Fruit fly (Drosophila melanogaster) whole organism, embryonic: ENCODE data around the gene CG15891.

ENCODE experiments used
- Aef1 ChIP-seq: fragments of 200-800 bp; sonication (Bioruptor generic); IDR thresholded peaks from 3 replicates; pipeline ENCODE4 v1.3.6; 2022; ENCODE audit warnings: missing biosample characterization, missing genetic modification characterization
- CG10366 ChIP-seq: fragments of 200-800 bp; sonication (Bioruptor generic); IDR thresholded peaks from 2 replicates; pipeline ENCODE4 v1.3.6; 2022; ENCODE audit warnings: missing biosample characterization, missing genetic modification characterization
- CG10654 ChIP-seq: fragments of 200-800 bp; sonication (Bioruptor generic); optimal IDR thresholded peaks from 2 replicates; lab custom pipeline; 2016; ENCODE audit warnings: missing biosample characterization, missing genetic modification characterization
- CG11085 ChIP-seq: fragments of 200-800 bp; sonication (Bioruptor generic); IDR thresholded peaks from 2 replicates; pipeline ENCODE4 v1.3.6; 2022; ENCODE audit warnings: missing biosample characterization, missing genetic modification characterization
- CG12071 ChIP-seq: fragments of 200-800 bp; sonication (Bioruptor generic); optimal IDR thresholded peaks from 3 replicates; lab custom pipeline; 2018; ENCODE audit warnings: missing biosample characterization, mild to moderate bottlenecking, missing genetic modification characterization
- CG12236 ChIP-seq: fragments of 200-800 bp; sonication (Bioruptor generic); optimal IDR thresholded peaks from 2 replicates; lab custom pipeline; 2016; ENCODE audit warnings: missing biosample characterization, missing genetic modification characterization
- CG14860 ChIP-seq: fragments of 200-800 bp; sonication (Bioruptor generic); IDR thresholded peaks from 3 replicates; pipeline ENCODE4 v1.3.6; 2022; ENCODE audit warnings: missing biosample characterization, missing genetic modification characterization; ENCODE audit not compliant: partially characterized antibody
- CG15479 ChIP-seq: fragments of 200-800 bp; sonication (Bioruptor generic); optimal IDR thresholded peaks from 3 replicates; lab custom pipeline; 2019; ENCODE audit warnings: missing biosample characterization, mild to moderate bottlenecking, missing genetic modification characterization, moderate library complexity
- CG1602 ChIP-seq: fragments of 200-800 bp; sonication (Bioruptor generic); optimal IDR thresholded peaks from 3 replicates; lab custom pipeline; 2016; ENCODE audit warnings: missing biosample characterization, missing genetic modification characterization
- CG1603 ChIP-seq: fragments of 200-800 bp; sonication (Bioruptor generic); optimal IDR thresholded peaks from 2 replicates; lab custom pipeline; 2019; ENCODE audit warnings: missing biosample characterization, mild to moderate bottlenecking, missing genetic modification characterization, moderate library complexity
- CG17359 ChIP-seq: fragments of 200-800 bp; sonication (Bioruptor generic); optimal IDR thresholded peaks from 3 replicates; lab custom pipeline; 2018; ENCODE audit warnings: missing biosample characterization, mild to moderate bottlenecking, missing genetic modification characterization, moderate library complexity
- CG17612 ChIP-seq: fragments of 200-800 bp; sonication (Bioruptor generic); IDR thresholded peaks from 2 replicates; pipeline ENCODE4 v1.3.6; 2022; ENCODE audit warnings: missing biosample characterization, missing genetic modification characterization
- CG2116 ChIP-seq: fragments of 200-800 bp; sonication (Bioruptor generic); optimal IDR thresholded peaks from 3 replicates; lab custom pipeline; 2018; ENCODE audit warnings: missing biosample characterization, mild to moderate bottlenecking, missing genetic modification characterization
- CG2199 ChIP-seq: fragments of 200-800 bp; sonication (Bioruptor generic); IDR thresholded peaks from 3 replicates; pipeline ENCODE4 v1.3.6; 2022; ENCODE audit warnings: missing biosample characterization, missing genetic modification characterization
- CG31388 ChIP-seq: fragments of 200-800 bp; sonication (Bioruptor generic); optimal IDR thresholded peaks from 2 replicates; lab custom pipeline; 2016; ENCODE audit warnings: missing biosample characterization, missing genetic modification characterization
- CG32532 ChIP-seq: fragments of 200-800 bp; sonication (Bioruptor generic); IDR thresholded peaks from 2 replicates; pipeline ENCODE4 v1.3.6; 2022; ENCODE audit warnings: missing biosample characterization, missing genetic modification characterization
- CG8281 ChIP-seq: fragments of 200-800 bp; sonication (Bioruptor generic); optimal IDR thresholded peaks from 2 replicates; lab custom pipeline; 2018; ENCODE audit warnings: missing biosample characterization, mild to moderate bottlenecking, missing genetic modification characterization, moderate library complexity
- CG8359 ChIP-seq: fragments of 200-800 bp; sonication (Bioruptor generic); optimal IDR thresholded peaks from 2 replicates; lab custom pipeline; 2017; ENCODE audit warnings: missing biosample characterization, mild to moderate bottlenecking, missing genetic modification characterization, borderline replicate concordance
- CG9797 ChIP-seq: fragments of 200-800 bp; sonication (Bioruptor generic); optimal IDR thresholded peaks from 3 replicates; lab custom pipeline; 2018; ENCODE audit warnings: missing biosample characterization, mild to moderate bottlenecking, missing genetic modification characterization
- CrebB ChIP-seq: fragments of 200-800 bp; sonication (Bioruptor generic); optimal IDR thresholded peaks from 3 replicates; lab custom pipeline; 2018; ENCODE audit warnings: missing biosample characterization, mild to moderate bottlenecking, missing genetic modification characterization
- Deaf1 ChIP-seq: fragments of 200-800 bp; optimal IDR thresholded peaks from 3 replicates; lab custom pipeline; 2019; ENCODE audit warnings: missing biosample characterization, mild to moderate bottlenecking, missing genetic modification characterization, moderate library complexity
- Dip2 ChIP-seq: fragments of 200-800 bp; sonication (Bioruptor generic); IDR thresholded peaks from 2 replicates; pipeline ENCODE4 v1.3.6; 2022; ENCODE audit warnings: missing biosample characterization, missing genetic modification characterization
- Doc3 ChIP-seq: fragments of 200-800 bp; sonication (Bioruptor generic); IDR thresholded peaks from 3 replicates; pipeline ENCODE4 v1.3.6; 2022; ENCODE audit warnings: missing biosample characterization, missing genetic modification characterization; ENCODE audit not compliant: partially characterized antibody
- Fer2 ChIP-seq: fragments of 200-800 bp; sonication (Bioruptor generic); optimal IDR thresholded peaks from 2 replicates; lab custom pipeline; 2018; ENCODE audit warnings: missing biosample characterization, mild to moderate bottlenecking, missing genetic modification characterization, moderate library complexity
- HLH3B ChIP-seq: fragments of 200-800 bp; sonication (Bioruptor generic); IDR thresholded peaks from 2 replicates; pipeline ENCODE4 v1.3.6; 2022; ENCODE audit warnings: missing biosample characterization, missing genetic modification characterization
- Lim3 ChIP-seq: fragments of 200-800 bp; sonication (Bioruptor generic); IDR thresholded peaks from 2 replicates; pipeline ENCODE4 v1.3.6; 2022; ENCODE audit warnings: missing biosample characterization, missing genetic modification characterization
- Mad ChIP-seq: fragments of 200-800 bp; sonication (Bioruptor generic); optimal IDR thresholded peaks from 2 replicates; lab custom pipeline; 2016; ENCODE audit warnings: missing biosample characterization, missing genetic modification characterization
- Mes4 ChIP-seq: fragments of 200-800 bp; sonication (Bioruptor generic); optimal IDR thresholded peaks from 2 replicates; lab custom pipeline; 2016; ENCODE audit warnings: missing biosample characterization, missing genetic modification characterization
- Sox102F ChIP-seq: fragments of 200-800 bp; sonication (Bioruptor generic); optimal IDR thresholded peaks from 2 replicates; lab custom pipeline; 2018; ENCODE audit warnings: missing biosample characterization, mild to moderate bottlenecking, missing genetic modification characterization, moderate library complexity
- az2 ChIP-seq: fragments of 200-800 bp; sonication (Bioruptor generic); optimal IDR thresholded peaks from 3 replicates; lab custom pipeline; 2016; ENCODE audit warnings: missing biosample characterization, missing genetic modification characterization
- cas ChIP-seq: fragments of 200-800 bp; sonication (Bioruptor generic); IDR thresholded peaks from 2 replicates; pipeline ENCODE4 v1.3.6; 2022; ENCODE audit warnings: missing biosample characterization, missing genetic modification characterization
- chinmo ChIP-seq: fragments of 200-800 bp; sonication (Bioruptor generic); IDR thresholded peaks from 4 replicates; pipeline ENCODE4 v1.3.6; 2022; ENCODE audit warnings: missing biosample characterization, missing genetic modification characterization; ENCODE audit not compliant: partially characterized antibody
- cwo ChIP-seq: fragments of 200-800 bp; sonication (Bioruptor generic); optimal IDR thresholded peaks from 3 replicates; lab custom pipeline; 2017; ENCODE audit warnings: missing biosample characterization, missing genetic modification characterization, mild to moderate bottlenecking, moderate library complexity, missing genetic modification reagents
- fd64A ChIP-seq: fragments of 200-800 bp; sonication (Bioruptor generic); optimal IDR thresholded peaks from 3 replicates; lab custom pipeline; 2018; ENCODE audit warnings: missing biosample characterization, mild to moderate bottlenecking, missing genetic modification characterization
- fd96Cb ChIP-seq: fragments of 200-800 bp; sonication (Bioruptor generic); optimal IDR thresholded peaks from 2 replicates; lab custom pipeline; 2018; ENCODE audit warnings: missing biosample characterization, mild to moderate bottlenecking, missing genetic modification characterization, moderate library complexity
- fru ChIP-seq: fragments of >200 bp; optimal IDR thresholded peaks from 2 replicates; lab custom pipeline; 2017
- fu2 ChIP-seq: fragments of 200-800 bp; sonication (Bioruptor generic); optimal IDR thresholded peaks from 2 replicates; lab custom pipeline; 2016; ENCODE audit warnings: missing biosample characterization, missing genetic modification characterization
- gro ChIP-seq: fragments of 200-800 bp; sonication (Bioruptor generic); optimal IDR thresholded peaks from 2 replicates; lab custom pipeline; 2016; ENCODE audit warnings: missing biosample characterization, missing genetic modification characterization
- inv ChIP-seq: fragments of 200-800 bp; sonication (Bioruptor generic); IDR thresholded peaks from 2 replicates; pipeline ENCODE4 v1.3.6; 2022; ENCODE audit warnings: missing biosample characterization, missing genetic modification characterization; ENCODE audit not compliant: partially characterized antibody
- kah ChIP-seq: fragments of 200-800 bp; sonication (Bioruptor generic); optimal IDR thresholded peaks from 2 replicates; lab custom pipeline; 2018; ENCODE audit warnings: missing biosample characterization, mild to moderate bottlenecking, missing genetic modification characterization
- lilli ChIP-seq: fragments of 200-800 bp; sonication (Bioruptor generic); optimal IDR thresholded peaks from 3 replicates; lab custom pipeline; 2016; ENCODE audit warnings: missing biosample characterization, missing genetic modification characterization
- lov ChIP-seq, 2 experiments: fragments of 200-800 bp in 1 of 2; fragments of >200 bp in 1 of 2; sonication (Bioruptor generic) in 1 of 2; IDR thresholded peaks in 1 of 2; optimal IDR thresholded peaks in 1 of 2; 2 replicates in 1 of 2; 3 replicates in 1 of 2; pipeline versions ENCODE4 v1.3.6 to Lab custom; 2017 to 2022; ENCODE audit warnings: missing biosample characterization in 1 of 2, missing genetic modification characterization in 1 of 2
- otp ChIP-seq: fragments of 200-800 bp; sonication (Bioruptor generic); IDR thresholded peaks from 3 replicates; pipeline ENCODE4, ENCODE4 v1.3.6; 2022; ENCODE audit warnings: missing biosample characterization, missing genetic modification characterization
- pan ChIP-seq, 4 experiments: fragments of >200 bp in 3 of 4; fragments of 200-800 bp in 1 of 4; sonication (Bioruptor generic) in 1 of 4; optimal IDR thresholded peaks in 3 of 4; IDR thresholded peaks in 1 of 4; 2 replicates each; pipeline versions ENCODE4 v1.3.6 to Lab custom; 2017 to 2022; ENCODE audit warnings: missing biosample characterization in 2 of 4, missing genetic modification characterization in 2 of 4, mixed read lengths in 1 of 4
- slbo ChIP-seq: fragments of 200-800 bp; sonication (Bioruptor generic); IDR thresholded peaks from 2 replicates; pipeline ENCODE4 v1.3.6; 2022; ENCODE audit warnings: missing biosample characterization, missing genetic modification characterization
- tna ChIP-seq: fragments of 200-800 bp; sonication (Bioruptor generic); IDR thresholded peaks from 2 replicates; pipeline ENCODE4 v1.3.6; 2022; ENCODE audit warnings: missing biosample characterization, missing genetic modification characterization; ENCODE audit not compliant: partially characterized antibody
- vnd ChIP-seq: fragments of 200-800 bp; sonication (Bioruptor generic); IDR thresholded peaks from 3 replicates; pipeline ENCODE4 v1.3.6; 2022; ENCODE audit warnings: missing biosample characterization, missing genetic modification characterization; ENCODE audit not compliant: partially characterized antibody
- zfh2 ChIP-seq: fragments of 200-800 bp; sonication (Bioruptor generic); optimal IDR thresholded peaks from 2 replicates; lab custom pipeline; 2016; ENCODE audit warnings: missing biosample characterization, missing genetic modification characterization

CG15891 gene

DNA sequence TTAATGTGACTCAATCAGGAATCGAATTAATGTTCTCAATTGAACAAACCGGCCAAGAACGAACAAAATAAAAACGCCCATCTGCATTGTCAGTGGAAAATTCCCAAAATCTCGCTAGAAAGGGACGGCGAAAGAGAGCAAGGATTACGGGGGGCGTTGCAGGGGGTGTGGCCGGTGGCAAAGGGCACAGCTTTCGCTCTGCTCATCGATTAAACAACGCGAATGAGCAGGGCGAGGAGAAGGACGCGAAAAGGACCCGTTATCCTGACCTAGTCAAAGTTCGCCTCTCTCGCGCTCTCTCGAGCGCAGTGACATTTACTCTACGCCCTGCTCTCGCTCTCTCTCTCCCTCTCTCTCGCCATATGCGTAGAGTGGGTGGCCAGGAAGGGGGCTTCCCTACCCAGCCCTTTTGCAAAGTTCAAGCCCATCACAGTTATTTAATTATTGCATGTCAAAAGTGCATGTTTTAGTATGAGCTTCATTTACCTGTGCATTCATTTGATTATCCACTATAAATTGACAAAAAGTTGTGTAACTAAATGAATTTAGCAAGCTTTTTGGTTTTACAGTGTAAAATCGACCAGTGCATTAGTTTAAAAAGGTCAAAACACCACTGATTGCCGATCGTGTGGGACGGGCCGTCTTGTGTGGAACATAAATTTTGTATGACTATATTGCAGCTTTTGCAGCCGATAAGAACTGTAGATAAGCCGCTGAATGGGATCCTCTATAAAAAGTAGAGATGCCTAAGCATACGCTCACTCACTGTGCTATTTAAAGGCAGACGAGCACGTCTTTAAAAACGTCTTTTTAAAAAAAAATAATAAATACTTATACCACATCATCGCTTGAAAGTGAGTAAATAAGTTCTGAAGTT, 43.8 kb upstream of the CG15891 start (continued):
- no peak for TF ChIP-seq fd64A
- TF ChIP-seq cas (GFP tag; lab: Robert Waterston, UW) = no peak
- TF ChIP-seq CG12071 = no peak
- no peak for TF ChIP-seq fd96Cb
- TF ChIP-seq CG10366 (GFP tag; lab: Robert Waterston, UW) = peak; percentile 19; the same call in 1 of the 2 replicates
- TF ChIP-seq Fer2 (tag; lab: Kevin White, UChicago) = no peak
- no peak for TF ChIP-seq vnd
- no peak for TF ChIP-seq pan (optimal IDR thresholded peaks at IDR 0.05; lab: Kevin White, UChicago)
- TF ChIP-seq pan (GFP tag; optimal IDR thresholded peaks at IDR 0.05 in 1 of 2, IDR thresholded peaks at IDR 0.05 in 1 of 2) = peak in 1 of 2 experiments; percentile 31
- no peak for TF ChIP-seq Dip2
- no peak for TF ChIP-seq CG31388 (GFP tag; lab: Kevin White, UChicago)
- no peak for TF ChIP-seq CrebB (tag; lab: Kevin White, UChicago)
- TF ChIP-seq Mes4 (GFP tag; lab: Kevin White, UChicago) = no peak
- TF ChIP-seq fu2 (GFP tag; lab: Kevin White, UChicago) = no peak
- TF ChIP-seq CG8359 (GFP tag; lab: Kevin White, UChicago) = no peak
- no peak for TF ChIP-seq inv (GFP tag; lab: Robert Waterston, UW)
- no peak for TF ChIP-seq CG8281 (tag; lab: Kevin White, UChicago)
- no peak for TF ChIP-seq CG10654 (GFP tag; lab: Kevin White, UChicago)
- no peak for TF ChIP-seq tna
- TF ChIP-seq slbo (GFP tag; lab: Robert Waterston, UW) = peak; percentile 55
- no peak for TF ChIP-seq chinmo
- no peak for TF ChIP-seq CG14860 (GFP tag; lab: Robert Waterston, UW)
- TF ChIP-seq HLH3B (GFP tag; lab: Robert Waterston, UW) = no peak
- peak; percentile 35 for TF ChIP-seq Sox102F
- no peak for TF ChIP-seq Lim3 (GFP tag; lab: Robert Waterston, UW)
- TF ChIP-seq CG11085 (GFP tag; lab: Robert Waterston, UW) = 0 out of 2 replicates have a peak, but pooled peaks have one; percentile 21
- no peak for TF ChIP-seq CG17359 (tag; lab: Kevin White, UChicago)
- TF ChIP-seq CG2199 (GFP tag; lab: Robert Waterston, UW) = no peak
- no peak for TF ChIP-seq cwo
- peak; percentile 13 for TF ChIP-seq zfh2
- TF ChIP-seq az2 (GFP tag; lab: Kevin White, UChicago) = no peak
- no peak for TF ChIP-seq otp (GFP tag; lab: Robert Waterston, UW)
- no peak for TF ChIP-seq gro (GFP tag; lab: Kevin White, UChicago)
- no peak for TF ChIP-seq CG1602
- TF ChIP-seq Deaf1 (tag; lab: Kevin White, UChicago) = no peak
- no peak for TF ChIP-seq Mad (GFP tag; lab: Kevin White, UChicago)
- TF ChIP-seq kah (GFP tag; lab: Kevin White, UChicago) = no peak
- no peak for TF ChIP-seq CG15479
- TF ChIP-seq Doc3 (GFP tag; lab: Robert Waterston, UW) = no peak
- peak; percentile 2 for TF ChIP-seq lilli (GFP tag; lab: Kevin White, UChicago)
- peak; percentile 46; the same call in 1 of the 2 replicates for TF ChIP-seq CG32532
- TF ChIP-seq Aef1 (GFP tag; lab: Robert Waterston, UW) = no peak
- TF ChIP-seq CG12236 (GFP tag; lab: Kevin White, UChicago) = no peak
- no peak for TF ChIP-seq CG9797 (GFP tag; lab: Kevin White, UChicago)
- no peak for TF ChIP-seq CG17612 (GFP tag; lab: Robert Waterston, UW)
- TF ChIP-seq lov (optimal IDR thresholded peaks at IDR 0.05; lab: Kevin White, UChicago) = no peak
- TF ChIP-seq lov (GFP tag; IDR thresholded peaks at IDR 0.05; lab: Robert Waterston, UW) = no peak
- peak; percentile 31 for TF ChIP-seq CG1603
- no peak for TF ChIP-seq fru (lab: Kevin White, UChicago)
- no peak for TF ChIP-seq CG2116 (GFP tag; lab: Kevin White, UChicago)
